Worm (Caenorhabditis elegans): ENCODE data around the gene cgef-1.

The cgef-1 gene

DNA sequence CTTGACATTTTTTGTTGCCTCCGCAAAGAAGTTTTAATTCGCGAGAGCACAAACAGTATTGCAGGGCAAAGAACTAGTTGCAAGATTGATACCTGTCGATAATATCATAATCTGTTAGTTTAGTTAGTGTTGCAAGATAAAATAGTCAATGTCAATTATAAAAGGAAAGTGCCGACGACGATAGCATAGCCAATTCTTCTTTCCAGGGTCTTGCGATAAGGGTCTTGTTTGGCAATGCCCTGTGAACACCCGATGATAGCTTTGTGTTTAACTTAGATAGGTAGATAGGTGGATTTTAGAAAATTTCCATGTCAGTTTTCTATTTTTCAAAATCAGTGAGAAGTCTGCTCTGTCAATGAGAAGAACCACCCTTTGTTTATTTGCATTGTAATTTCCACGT lies 22.5 kb downstream of the cgef-1 start:
- no peak for TF ChIP-seq nhr-67 (tag; optimal IDR thresholded peaks at IDR 0.05)
- peak; percentile 5 for TF ChIP-seq pha-4 (tag; optimal IDR thresholded peaks at IDR 0.05)

DNA sequence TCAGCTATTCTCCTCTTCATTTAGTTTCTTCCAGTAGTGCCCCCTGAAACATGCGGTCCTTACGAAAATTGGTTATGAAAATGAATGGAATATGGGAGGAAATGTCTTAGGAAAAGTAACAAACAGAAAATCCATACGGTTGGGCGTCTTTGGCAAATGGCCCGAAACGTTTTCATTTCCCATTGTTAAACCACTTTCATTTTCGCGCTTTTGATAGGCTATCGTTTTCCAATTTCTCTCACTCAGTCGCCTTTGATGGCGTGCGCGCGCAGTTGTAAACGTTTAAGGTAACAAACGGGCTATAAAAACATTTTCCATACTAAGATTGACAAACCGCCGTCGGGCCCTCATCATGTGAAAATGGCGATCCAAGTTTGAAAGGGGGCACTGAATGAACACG lies 23.2 kb downstream of the cgef-1 start:
- TF ChIP-seq egl-5 (tag; optimal IDR thresholded peaks at IDR 0.05): peak; percentile 63
- TF ChIP-seq nhr-25 (tag; optimal IDR thresholded peaks at IDR 0.05): peak; percentile 40
- no peak for TF ChIP-seq ceh-16 (tag; optimal IDR thresholded peaks at IDR 0.05)

DNA sequence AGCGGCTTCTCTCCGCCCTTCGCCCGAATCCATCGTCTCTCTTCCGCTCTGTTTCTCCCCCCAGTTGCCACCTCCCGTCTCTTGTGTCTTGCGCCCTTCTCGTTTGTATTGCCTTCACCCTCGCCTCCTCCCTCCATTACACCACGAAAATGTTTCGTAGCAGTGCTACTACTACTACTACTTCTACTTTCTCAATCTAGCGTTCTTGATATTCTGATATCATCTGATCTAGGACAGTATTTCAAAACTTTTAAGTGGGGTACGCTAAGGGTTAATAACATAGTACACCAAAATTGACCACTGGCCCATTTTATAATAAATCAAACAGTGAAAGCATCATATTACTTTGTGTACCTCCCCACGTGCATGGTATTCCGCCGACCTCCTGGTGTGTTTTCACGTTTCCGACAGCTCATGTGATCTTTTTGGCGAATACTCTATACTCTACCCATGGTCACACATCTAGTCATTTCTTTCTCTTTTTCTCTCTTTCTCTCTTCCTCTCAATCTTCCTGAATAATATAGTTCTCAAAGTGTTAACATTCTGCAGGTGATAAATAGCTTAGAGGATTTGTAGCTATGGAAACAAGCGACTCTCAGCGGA lies 30.8 kb downstream of the cgef-1 start, which contains the start of gene C14A11.2:
C14A11.2 (plus strand) TSS at position 551 of the 604 bp plus-strand sequence.
- TF ChIP-seq nhr-43 (tag; optimal IDR thresholded peaks at IDR 0.05; ENCODE audit: poor library complexity, severe bottlenecking) (no peak), daf-12 (tag; optimal IDR thresholded peaks at IDR 0.05) (no peak), nfya-1 (tag; optimal IDR thresholded peaks at IDR 0.05; ENCODE audit: insufficient read depth) (peak; percentile 20), snpc-4 (tag; optimal IDR thresholded peaks at IDR 0.05) (no peak), tbx-2 (tag; optimal IDR thresholded peaks at IDR 0.05) (no peak), egl-27 (tag; optimal IDR thresholded peaks at IDR 0.05) (no peak), nhr-237 (tag; optimal IDR thresholded peaks at IDR 0.05) (no peak), pha-4 (tag; optimal IDR thresholded peaks at IDR 0.05) (peak; percentile 22), lsy-12 (tag; optimal IDR thresholded peaks at IDR 0.05) (no peak), lin-39 (tag; optimal IDR thresholded peaks at IDR 0.05) (peak; percentile 12), nhr-11 (tag; optimal IDR thresholded peaks at IDR 0.05) (no peak), ama-1 (optimal IDR thresholded peaks at IDR 0.05) (no peak), R02D3.7 (tag; optimal IDR thresholded peaks at IDR 0.05) (no peak), hmg-11 (tag; optimal IDR thresholded peaks at IDR 0.05) (peak; percentile 23), sea-2 (GFP tag; optimal IDR thresholded peaks at IDR 0.05) (no peak), elt-1 (tag; optimal IDR thresholded peaks at IDR 0.05) (no peak), nhr-25 (tag; optimal IDR thresholded peaks at IDR 0.05) (no peak), mdl-1 (tag; optimal IDR thresholded peaks at IDR 0.05) (no peak), lin-15B (tag; optimal IDR thresholded peaks at IDR 0.05) (no peak), ztf-11 (tag; optimal IDR thresholded peaks at IDR 0.05) (no peak)

DNA sequence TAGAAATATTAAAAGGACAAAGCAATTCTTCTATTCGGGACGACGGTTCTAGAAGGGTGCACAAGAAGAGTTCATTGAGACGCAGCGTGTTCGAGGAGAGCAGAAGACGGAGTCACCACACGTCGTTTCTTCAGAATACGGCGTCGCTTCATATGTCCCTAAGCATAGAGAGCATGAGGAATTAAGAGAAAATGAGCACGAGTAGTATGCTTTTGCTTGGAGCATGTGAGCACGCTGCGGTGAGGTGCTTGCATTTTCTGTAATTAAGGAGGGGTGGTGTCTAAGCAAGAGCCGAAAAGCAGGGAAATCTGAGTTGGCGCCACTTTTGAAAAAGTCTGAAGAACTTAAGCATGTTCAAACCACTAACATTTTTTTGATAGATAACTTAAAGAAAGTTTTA lies 35.5 kb downstream of the cgef-1 start, which contains the start of gene C14A11.5:
C14A11.5 (minus strand) TSS at position 139 of the 400 bp plus-strand sequence.
- TF ChIP-seq nhr-237 (tag; optimal IDR thresholded peaks at IDR 0.05) (no peak), fos-1 (tag; optimal IDR thresholded peaks at IDR 0.05) (no peak), lin-39 (tag; optimal IDR thresholded peaks at IDR 0.05) (peak; percentile 57), fkh-10 (GFP tag; optimal IDR thresholded peaks at IDR 0.05) (peak; percentile 72), nfya-1 (tag; optimal IDR thresholded peaks at IDR 0.05; ENCODE audit: insufficient read depth) (peak; percentile 38)

DNA sequence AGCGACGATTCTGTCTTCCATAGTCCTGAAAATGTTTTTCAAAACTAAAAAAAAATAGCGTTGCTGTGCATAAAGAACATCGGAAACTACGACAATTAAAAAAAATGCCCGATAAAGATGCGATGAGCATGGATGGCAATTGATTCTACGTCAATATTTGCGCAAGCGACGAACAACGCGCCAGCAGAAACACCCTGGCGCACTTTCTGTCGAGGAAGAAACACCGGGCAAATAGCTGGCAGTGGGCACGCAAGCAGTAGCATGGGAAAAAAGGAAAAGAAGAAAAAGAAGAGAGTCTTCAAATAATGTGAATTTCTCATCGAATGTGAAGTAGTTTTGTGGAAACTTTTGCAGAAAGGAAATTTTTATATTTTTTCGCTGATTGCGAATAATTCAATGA lies 37.8 kb downstream of the cgef-1 start, which contains the start of gene C14A11.9:
C14A11.9 (minus strand) TSS at position 27 of the 400 bp plus-strand sequence.
- no peak for TF ChIP-seq ztf-11 (tag; optimal IDR thresholded peaks at IDR 0.05)
- peak; percentile 90 for TF ChIP-seq skn-1 (tag; optimal IDR thresholded peaks at IDR 0.05)
- peak; percentile 91 for TF ChIP-seq jun-1 (tag; optimal IDR thresholded peaks at IDR 0.05)
- no peak for TF ChIP-seq nhr-237 (tag; optimal IDR thresholded peaks at IDR 0.05)
- TF ChIP-seq tbx-2 (tag; optimal IDR thresholded peaks at IDR 0.05): peak; percentile 92
- TF ChIP-seq nhr-12 (tag; optimal IDR thresholded peaks at IDR 0.05): no peak
- peak; percentile 85 for TF ChIP-seq lsy-12 (tag; optimal IDR thresholded peaks at IDR 0.05)
- TF ChIP-seq R02D3.7 (tag; optimal IDR thresholded peaks at IDR 0.05): peak; percentile 57
- no peak for TF ChIP-seq aly-2 (tag; optimal IDR thresholded peaks at IDR 0.05)
- TF ChIP-seq nhr-25 (tag; optimal IDR thresholded peaks at IDR 0.05): peak; percentile 59
- no peak for TF ChIP-seq mml-1 (tag; optimal IDR thresholded peaks at IDR 0.05)
- no peak for TF ChIP-seq nhr-67 (tag; optimal IDR thresholded peaks at IDR 0.05)
- TF ChIP-seq daf-12 (tag; optimal IDR thresholded peaks at IDR 0.05): no peak
- TF ChIP-seq sea-2 (GFP tag; optimal IDR thresholded peaks at IDR 0.05): no peak
- TF ChIP-seq fos-1 (tag; optimal IDR thresholded peaks at IDR 0.05): no peak
- no peak for TF ChIP-seq unc-62 (GFP tag; optimal IDR thresholded peaks at IDR 0.05)
- TF ChIP-seq fkh-2 (tag; optimal IDR thresholded peaks at IDR 0.05): no peak
- TF ChIP-seq elt-3 (tag; optimal IDR thresholded peaks at IDR 0.05): no peak
- TF ChIP-seq nhr-28 (tag; optimal IDR thresholded peaks at IDR 0.05): no peak
- peak; percentile 98 for TF ChIP-seq hmg-11 (tag; optimal IDR thresholded peaks at IDR 0.05)
- no peak for TF ChIP-seq unc-39 (tag; optimal IDR thresholded peaks at IDR 0.05)
- TF ChIP-seq nhr-23 (tag; optimal IDR thresholded peaks at IDR 0.05): peak; percentile 89
- peak; percentile 76 for TF ChIP-seq elt-2 (tag; optimal IDR thresholded peaks at IDR 0.05)
- TF ChIP-seq nhr-11 (tag; optimal IDR thresholded peaks at IDR 0.05): peak; percentile 57
- TF ChIP-seq ceh-82 (tag; optimal IDR thresholded peaks at IDR 0.05): peak; percentile 78
- peak; percentile 27 for TF ChIP-seq nhr-77 (tag; optimal IDR thresholded peaks at IDR 0.05)
- peak; percentile 78 for TF ChIP-seq snpc-4 (tag; optimal IDR thresholded peaks at IDR 0.05)
- peak; percentile 82 for TF ChIP-seq ceh-28 (tag; optimal IDR thresholded peaks at IDR 0.05)
- TF ChIP-seq egl-5 (tag; optimal IDR thresholded peaks at IDR 0.05): peak; percentile 81
- peak; percentile 82 for TF ChIP-seq pha-4 (tag; optimal IDR thresholded peaks at IDR 0.05)
- peak; percentile 61 for TF ChIP-seq zag-1 (tag; optimal IDR thresholded peaks at IDR 0.05)
- no peak for TF ChIP-seq mdl-1 (tag; optimal IDR thresholded peaks at IDR 0.05)
- peak; percentile 45 for TF ChIP-seq egl-27 (tag; optimal IDR thresholded peaks at IDR 0.05)
- peak; percentile 92 for TF ChIP-seq nhr-43 (tag; optimal IDR thresholded peaks at IDR 0.05; ENCODE audit: poor library complexity, severe bottlenecking)
- peak; percentile 58 for TF ChIP-seq pqm-1 (tag; optimal IDR thresholded peaks at IDR 0.05)
